Worm (Caenorhabditis elegans) whole organism, L2 larva: ENCODE results near the gene K08D10.11.

Experiments
- C34F6.9 ChIP-seq: fragments of 150-350 bp; optimal IDR thresholded peaks from 2 replicates; lab custom pipeline; 2014; ENCODE audit warnings: missing biosample characterization, missing genetic modification characterization
- F13H6.1 ChIP-seq: sonication (generic microtip); optimal IDR thresholded peaks from 2 replicates; lab custom pipeline; 2016; ENCODE audit warnings: missing genetic modification characterization, missing compliant biosample characterization
- R02D3.7 ChIP-seq: fragments of 150-350 bp; optimal IDR thresholded peaks from 2 replicates; lab custom pipeline; 2014; ENCODE audit warnings: missing biosample characterization, missing genetic modification characterization
- Y55F3AM.14 ChIP-seq: fragments of 200-800 bp; sonication (Bioruptor generic); optimal IDR thresholded peaks from 2 replicates; lab custom pipeline; 2018; ENCODE audit warnings: mild to moderate bottlenecking, missing genetic modification characterization, missing compliant biosample characterization
- ZK546.5 ChIP-seq: sonication (generic microtip); optimal IDR thresholded peaks from 2 replicates; lab custom pipeline; 2017; ENCODE audit warnings: missing biosample characterization, missing genetic modification characterization
- alr-1 ChIP-seq: fragments of 150-350 bp; optimal IDR thresholded peaks from 2 replicates; lab custom pipeline; 2014; ENCODE audit warnings: missing biosample characterization, missing genetic modification characterization
- ama-1 ChIP-seq: fragments of 150-350 bp; optimal IDR thresholded peaks from 2 replicates; lab custom pipeline; 2018; ENCODE audit warnings: inconsistent platforms
- ceh-16 ChIP-seq: fragments of 150-350 bp; optimal IDR thresholded peaks from 2 replicates; lab custom pipeline; 2014; ENCODE audit warnings: missing biosample characterization, missing genetic modification characterization
- ceh-82 ChIP-seq: fragments of 150-350 bp; optimal IDR thresholded peaks from 2 replicates; lab custom pipeline; 2014; ENCODE audit warnings: missing biosample characterization, missing genetic modification characterization
- crh-2 ChIP-seq: sonication (generic microtip); optimal IDR thresholded peaks from 2 replicates; lab custom pipeline; 2017; ENCODE audit warnings: missing biosample characterization, missing genetic modification characterization
- dmd-4 ChIP-seq: sonication (generic microtip); optimal IDR thresholded peaks from 2 replicates; lab custom pipeline; 2017; ENCODE audit warnings: missing biosample characterization, missing genetic modification characterization
- egl-27 ChIP-seq: sonication (generic microtip); optimal IDR thresholded peaks from 3 replicates; lab custom pipeline; 2017; ENCODE audit warnings: missing biosample characterization, missing genetic modification reagents, missing genetic modification characterization
- fos-1 ChIP-seq: fragments of 150-350 bp; optimal IDR thresholded peaks from 2 replicates; lab custom pipeline; 2014; ENCODE audit warnings: missing biosample characterization, missing genetic modification characterization
- lin-11 ChIP-seq: fragments of 150-350 bp; sonication (generic microtip); optimal IDR thresholded peaks from 2 replicates; lab custom pipeline; 2014; ENCODE audit warnings: missing biosample characterization, missing genetic modification characterization, inconsistent platforms, mixed read lengths
- lin-13 ChIP-seq: fragments of 150-350 bp; optimal IDR thresholded peaks from 2 replicates; lab custom pipeline; 2014; ENCODE audit warnings: missing biosample characterization, missing genetic modification reagents, missing genetic modification characterization
- lin-39 ChIP-seq: fragments of 150-350 bp; optimal IDR thresholded peaks from 2 replicates; lab custom pipeline; 2014; ENCODE audit warnings: missing biosample characterization, missing genetic modification reagents, missing genetic modification characterization
- lsy-2 ChIP-seq, 2 experiments: fragments of 150-350 bp in 1 of 2; sonication (generic microtip) in 1 of 2; optimal IDR thresholded peaks; 2 replicates each; lab custom pipeline; 2014 to 2017; ENCODE audit warnings: missing biosample characterization in 2 of 2, missing genetic modification characterization in 2 of 2
- mab-5 ChIP-seq: fragments of 150-350 bp; optimal IDR thresholded peaks from 2 replicates; lab custom pipeline; 2014; ENCODE audit warnings: missing biosample characterization, missing genetic modification characterization
- mbf-1 ChIP-seq: sonication (generic microtip); optimal IDR thresholded peaks from 2 replicates; lab custom pipeline; 2017; ENCODE audit warnings: missing biosample characterization, missing genetic modification characterization
- mdl-1 ChIP-seq, 2 experiments: fragments of 150-350 bp in 1 of 2; sonication (generic microtip) in 1 of 2; optimal IDR thresholded peaks; 2 replicates each; lab custom pipeline; 2017; ENCODE audit warnings: missing biosample characterization in 2 of 2, missing genetic modification characterization in 2 of 2
- nhr-10 ChIP-seq: sonication (generic microtip); optimal IDR thresholded peaks from 2 replicates; lab custom pipeline; 2017; ENCODE audit warnings: missing biosample characterization, missing genetic modification characterization
- nhr-12 ChIP-seq: fragments of 150-350 bp; optimal IDR thresholded peaks from 2 replicates; lab custom pipeline; 2014; ENCODE audit warnings: missing biosample characterization, missing genetic modification characterization
- nhr-23 ChIP-seq: fragments of 150-350 bp; optimal IDR thresholded peaks from 2 replicates; lab custom pipeline; 2014; ENCODE audit warnings: missing biosample characterization, missing genetic modification reagents, missing genetic modification characterization
- nhr-237 ChIP-seq: fragments of 150-350 bp; optimal IDR thresholded peaks from 2 replicates; lab custom pipeline; 2014; ENCODE audit warnings: missing biosample characterization, missing genetic modification characterization
- nhr-25 ChIP-seq: fragments of 150-350 bp; sonication (generic microtip); optimal IDR thresholded peaks from 3 replicates; lab custom pipeline; 2014; ENCODE audit warnings: missing biosample characterization, missing genetic modification characterization
- nhr-6 ChIP-seq: fragments of 150-350 bp; optimal IDR thresholded peaks from 2 replicates; lab custom pipeline; 2014; ENCODE audit warnings: missing biosample characterization, missing genetic modification characterization
- sma-3 ChIP-seq: sonication (generic microtip); optimal IDR thresholded peaks from 2 replicates; lab custom pipeline; 2016; ENCODE audit warnings: missing genetic modification reagents, missing genetic modification characterization, missing compliant biosample characterization
- sma-9 ChIP-seq, 2 experiments: fragments of 150-350 bp in 1 of 2; sonication (generic microtip) in 1 of 2; optimal IDR thresholded peaks; 2 replicates each; lab custom pipeline; 2014 to 2016; ENCODE audit warnings: missing genetic modification characterization in 2 of 2, mild to moderate bottlenecking in 1 of 2, missing biosample characterization in 1 of 2, missing compliant biosample characterization in 1 of 2, missing genetic modification reagents in 1 of 2, moderate library complexity in 1 of 2
- snpc-4 ChIP-seq: fragments of 150-350 bp; optimal IDR thresholded peaks from 2 replicates; lab custom pipeline; 2014; ENCODE audit warnings: missing biosample characterization, missing genetic modification characterization
- unc-39 ChIP-seq: fragments of 150-350 bp; optimal IDR thresholded peaks from 2 replicates; lab custom pipeline; 2014; ENCODE audit warnings: missing biosample characterization, missing genetic modification characterization
- unc-55 ChIP-seq: fragments of 150-350 bp; sonication (generic microtip); optimal IDR thresholded peaks from 3 replicates; lab custom pipeline; 2014; ENCODE audit warnings: missing biosample characterization, missing genetic modification reagents, missing genetic modification characterization
- zag-1 ChIP-seq: fragments of 150-350 bp; optimal IDR thresholded peaks from 2 replicates; lab custom pipeline; 2014; ENCODE audit warnings: missing biosample characterization, missing genetic modification characterization
- ztf-1 ChIP-seq: fragments of 200-800 bp; sonication (Bioruptor generic); conservative IDR thresholded peaks from 2 replicates; pipeline ENCODE4 v1.3.6; 2022; ENCODE audit warnings: missing genetic modification characterization, missing compliant biosample characterization
- ztf-11 ChIP-seq: sonication (generic microtip); optimal IDR thresholded peaks from 2 replicates; lab custom pipeline; 2017; ENCODE audit warnings: missing biosample characterization, missing genetic modification characterization

The K08D10.11 gene

ce11 chrIV:4215349-4215748 lies 29.4 kb upstream of the K08D10.11 start (continued):
- TF ChIP-seq egl-27 (tag; lab: Kevin White, UChicago), result peak; percentile 39
- TF ChIP-seq dmd-4 (tag; lab: Kevin White, UChicago), result no peak
- peak; percentile 38 for TF ChIP-seq zag-1 (tag; lab: Kevin White, UChicago)
- TF ChIP-seq ama-1 (lab: Kevin White, UChicago), result peak; percentile 82
- TF ChIP-seq nhr-23 (tag; lab: Kevin White, UChicago), result no peak
- TF ChIP-seq mab-5 (tag; lab: Kevin White, UChicago), result no peak
- TF ChIP-seq nhr-6 (tag; lab: Kevin White, UChicago), result peak; percentile 38
- no peak for TF ChIP-seq ztf-11
- no peak for TF ChIP-seq nhr-237 (tag; lab: Kevin White, UChicago)
- TF ChIP-seq sma-9 (GFP tag; optimal IDR thresholded peaks at IDR 0.05; lab: Kevin White, UChicago), result peak; percentile 76
- TF ChIP-seq sma-9 (tag; optimal IDR thresholded peaks at IDR 0.05; lab: Kevin White, UChicago), result no peak
- no peak for TF ChIP-seq lin-39 (tag; lab: Kevin White, UChicago)
- TF ChIP-seq nhr-25, result peak; percentile 39
- no peak for TF ChIP-seq ztf-1 (GFP tag; lab: Robert Waterston, UW)
- no peak for TF ChIP-seq nhr-10 (tag; lab: Kevin White, UChicago)
- TF ChIP-seq mdl-1 (tag; optimal IDR thresholded peaks at IDR 0.05; lab: Kevin White, UChicago), result peak; percentile 73 to 76

ce11 chrIV:4212733-4213132 lies 26.7 kb upstream of the K08D10.11 start:
- TF ChIP-seq alr-1 (tag; lab: Kevin White, UChicago), result no peak
- peak; percentile 1 for TF ChIP-seq ama-1 (lab: Kevin White, UChicago)
- no peak for TF ChIP-seq nhr-23 (tag; lab: Kevin White, UChicago)
- no peak for TF ChIP-seq nhr-12
- peak; percentile 64 for TF ChIP-seq fos-1 (tag; lab: Kevin White, UChicago)
- peak; percentile 45 for TF ChIP-seq sma-9 (GFP tag; optimal IDR thresholded peaks at IDR 0.05; lab: Kevin White, UChicago)
- TF ChIP-seq sma-9 (tag; optimal IDR thresholded peaks at IDR 0.05; lab: Kevin White, UChicago), result no peak
- TF ChIP-seq R02D3.7, result no peak
- no peak for TF ChIP-seq F13H6.1 (tag; lab: Kevin White, UChicago)
- no peak for TF ChIP-seq unc-39 (tag; lab: Kevin White, UChicago)
- no peak for TF ChIP-seq unc-55 (GFP tag; lab: Kevin White, UChicago)
- no peak for TF ChIP-seq lin-13
- TF ChIP-seq ceh-82 (tag; lab: Kevin White, UChicago), result no peak
- TF ChIP-seq ZK546.5 (tag; lab: Kevin White, UChicago), result no peak

DNA sequence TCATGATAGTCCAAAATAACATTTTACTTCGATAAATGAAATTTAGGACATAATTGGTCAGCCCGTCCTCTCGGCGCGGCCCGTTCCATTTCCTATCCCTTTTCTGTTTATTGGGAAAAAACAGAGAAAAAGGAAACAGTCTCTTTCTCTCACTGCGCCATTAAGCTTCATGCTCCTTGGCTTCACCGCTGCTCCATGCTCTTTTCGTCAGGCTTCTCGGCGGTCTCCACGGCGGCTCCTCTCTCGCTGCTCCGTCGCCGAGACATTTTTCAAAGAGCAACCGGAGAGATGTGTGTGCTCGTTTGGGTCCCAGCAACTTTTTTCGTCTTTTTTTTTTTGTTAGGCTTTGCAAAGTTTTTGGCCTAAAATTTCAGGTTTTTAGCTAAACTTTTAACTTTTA lies 24.9 kb upstream of the K08D10.11 start:
- TF ChIP-seq sma-9 (GFP tag; optimal IDR thresholded peaks at IDR 0.05; lab: Kevin White, UChicago) (peak; percentile 36), sma-9 (tag; optimal IDR thresholded peaks at IDR 0.05; lab: Kevin White, UChicago) (no peak), zag-1 (tag; lab: Kevin White, UChicago) (peak; percentile 29), egl-27 (tag; lab: Kevin White, UChicago) (no peak), mab-5 (tag; lab: Kevin White, UChicago) (no peak), Y55F3AM.14 (GFP tag; lab: Kevin White, UChicago) (no peak), fos-1 (tag; lab: Kevin White, UChicago) (no peak), sma-3 (GFP tag; lab: Kevin White, UChicago) (no peak), crh-2 (tag; lab: Kevin White, UChicago) (no peak), R02D3.7 (no peak), C34F6.9 (tag; lab: Kevin White, UChicago) (peak; percentile 40), ama-1 (lab: Kevin White, UChicago) (no peak), mdl-1 (tag; optimal IDR thresholded peaks at IDR 0.05; lab: Kevin White, UChicago) (peak; percentile 56 to 67), mbf-1 (tag; lab: Kevin White, UChicago) (no peak), nhr-6 (tag; lab: Kevin White, UChicago) (no peak)

DNA sequence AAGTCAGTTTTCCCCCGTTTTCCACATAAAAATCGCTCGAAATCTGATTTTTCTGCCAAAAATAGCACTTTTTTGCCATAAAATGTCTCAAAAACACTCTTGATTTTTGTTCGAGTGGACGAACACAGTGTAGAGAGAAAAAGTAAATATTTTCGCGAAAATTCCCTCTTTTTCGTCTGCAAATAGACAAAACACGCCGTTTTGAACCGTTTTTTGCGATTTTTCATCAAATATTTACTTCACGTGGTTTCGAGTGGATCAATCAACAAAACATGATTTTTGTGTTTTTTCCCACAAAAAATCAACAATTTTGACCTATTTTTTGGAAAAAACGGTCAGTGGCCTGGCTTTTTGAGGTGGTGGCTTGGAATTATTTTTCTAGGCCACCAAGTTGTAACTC lies 23.1 kb upstream of the K08D10.11 start:
- TF ChIP-seq R02D3.7 (no peak), zag-1 (tag; lab: Kevin White, UChicago) (no peak), snpc-4 (tag; lab: Kevin White, UChicago) (no peak), lin-11 (tag; lab: Kevin White, UChicago) (no peak), dmd-4 (tag; lab: Kevin White, UChicago) (no peak), ceh-82 (tag; lab: Kevin White, UChicago) (no peak)

DNA sequence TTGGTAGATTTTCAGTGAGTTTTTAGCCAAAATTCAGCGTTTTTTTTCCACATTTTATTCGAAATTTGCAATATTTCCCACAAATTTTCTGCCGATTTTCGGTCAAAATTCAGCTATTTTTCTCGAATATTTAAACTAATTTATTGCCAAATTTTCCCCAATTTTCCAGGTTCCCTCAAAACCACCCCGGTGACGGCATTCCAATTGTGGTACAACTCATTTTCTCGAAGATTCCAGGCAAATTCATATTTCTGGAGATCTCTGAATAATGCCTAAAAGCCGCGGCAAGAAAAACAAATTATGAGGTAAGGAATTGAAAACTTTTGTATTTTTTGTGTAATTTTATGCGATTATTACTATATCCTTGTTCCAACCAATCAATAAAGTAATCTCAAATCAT lies 21.1 kb upstream of the K08D10.11 start, which contains the start of gene osgn-1:
osgn-1 (plus strand) TSS at position 301 of the 400 bp plus-strand sequence.
- no peak for TF ChIP-seq egl-27 (tag; lab: Kevin White, UChicago)
- no peak for TF ChIP-seq lsy-2 (tag; optimal IDR thresholded peaks at IDR 0.05; lab: Kevin White, UChicago)
- TF ChIP-seq ceh-16 (tag; lab: Kevin White, UChicago), result no peak
